Fruit fly (Drosophila melanogaster) whole organism, adult: ENCODE results near the gene CG31957.

Source experiments
- Crg-1 ChIP-seq: fragments of 200-800 bp; sonication (Bioruptor generic); optimal IDR thresholded peaks from 2 replicates; lab custom pipeline; 2016; ENCODE audit warnings: missing biosample characterization, missing genetic modification characterization
- Hr96 ChIP-seq: fragments of 200-800 bp; sonication (Bioruptor generic); optimal IDR thresholded peaks from 2 replicates; lab custom pipeline; 2016; ENCODE audit warnings: missing biosample characterization, missing genetic modification characterization
- kay ChIP-seq: fragments of 200-800 bp; sonication (Bioruptor generic); peaks from one replicate; lab custom pipeline; 2016; ENCODE audit warnings: missing biosample characterization, missing genetic modification characterization, borderline replicate concordance
- pad ChIP-seq: fragments of 200-800 bp; sonication (Bioruptor generic); optimal IDR thresholded peaks from 3 replicates; lab custom pipeline; 2017; ENCODE audit warnings: missing biosample characterization, missing genetic modification characterization, mild to moderate bottlenecking, moderate library complexity, missing genetic modification reagents

dm6 chr2L:3823835-3824234 is 48.4 kb downstream of the CG31957 start:
- TF ChIP-seq pad = no peak
- no peak for TF ChIP-seq Hr96
- no peak for TF ChIP-seq kay (GFP tag; lab: Kevin White, UChicago)
- TF ChIP-seq Crg-1 (GFP tag; lab: Kevin White, UChicago) = no peak
